Worm (Caenorhabditis elegans): ENCODE measurements around the gene ugt-22.

- TF ChIP-seq him-1 (tag; optimal IDR thresholded peaks at IDR 0.05) = no peak
- TF ChIP-seq dao-5 (tag; optimal IDR thresholded peaks at IDR 0.05) = no peak
- no peak for TF ChIP-seq W03F9.2 (tag; optimal IDR thresholded peaks at IDR 0.05)
These were observed 40.4 kb downstream of the ugt-22 start for ce11 chrIV:13679495-13679894.

All from whole organism, L4/young adult.